Worm (Caenorhabditis elegans) whole organism, early embryonic: Measurements from ENCODE around the gene ten-1.

Source experiments
- F13C5.2 ChIP-seq: sonication (generic microtip); optimal IDR thresholded peaks from 2 replicates; lab custom pipeline; 2017; ENCODE audit warnings: mild to moderate bottlenecking, missing genetic modification characterization, inconsistent platforms, missing compliant biosample characterization
- aly-1 ChIP-seq: sonication (generic microtip); optimal IDR thresholded peaks from 2 replicates; lab custom pipeline; 2016; ENCODE audit warnings: missing genetic modification characterization, missing compliant biosample characterization
- ama-1 ChIP-seq: fragments of 150-350 bp; optimal IDR thresholded peaks from 2 replicates; lab custom pipeline; 2014
- ceh-36 ChIP-seq: sonication (generic microtip); optimal IDR thresholded peaks from 2 replicates; lab custom pipeline; 2016; ENCODE audit warnings: missing genetic modification characterization, inconsistent platforms, missing compliant biosample characterization
- ets-7 ChIP-seq: sonication (generic microtip); optimal IDR thresholded peaks from 2 replicates; lab custom pipeline; 2016; ENCODE audit warnings: missing genotype, missing genetic modification characterization, missing compliant biosample characterization
- flt-1 ChIP-seq: fragments of 200-800 bp; sonication (Bioruptor generic); IDR thresholded peaks from 2 replicates; pipeline ENCODE4 v1.3.6; 2022; ENCODE audit warnings: missing genetic modification characterization, missing compliant biosample characterization
- hmbx-1 ChIP-seq: sonication (generic microtip); optimal IDR thresholded peaks from 2 replicates; lab custom pipeline; 2016; ENCODE audit warnings: mild to moderate bottlenecking, missing genetic modification characterization, missing compliant biosample characterization
- hmg-4 ChIP-seq: fragments of 200-800 bp; sonication (Bioruptor generic); optimal IDR thresholded peaks from 2 replicates; lab custom pipeline; 2018; ENCODE audit warnings: mild to moderate bottlenecking, missing genetic modification characterization, missing compliant biosample characterization
- hnd-1 ChIP-seq: sonication (generic microtip); optimal IDR thresholded peaks from 2 replicates; lab custom pipeline; 2016; ENCODE audit warnings: missing genetic modification characterization, missing compliant biosample characterization
- pes-1 ChIP-seq: fragments of 200-800 bp; sonication (Bioruptor generic); IDR thresholded peaks from 2 replicates; pipeline ENCODE4 v1.3.6; 2022; ENCODE audit warnings: missing genetic modification reagents, missing genetic modification characterization, missing compliant biosample characterization
- scrt-1 ChIP-seq: fragments of 200-800 bp; sonication (Bioruptor generic); IDR thresholded peaks from 2 replicates; pipeline ENCODE4 v1.3.6; 2022; ENCODE audit warnings: missing genetic modification characterization, missing compliant biosample characterization
- sea-1 ChIP-seq: fragments of 200-800 bp; sonication (Bioruptor generic); conservative IDR thresholded peaks from 2 replicates; pipeline ENCODE4 v1.3.6; 2022; ENCODE audit warnings: missing genetic modification characterization, missing compliant biosample characterization
- tbx-11 ChIP-seq: fragments of 200-800 bp; sonication (Bioruptor generic); IDR thresholded peaks from 2 replicates; pipeline ENCODE4 v1.3.6; 2022; ENCODE audit warnings: missing genetic modification characterization, missing compliant biosample characterization
- tra-4 ChIP-seq: sonication (generic microtip); optimal IDR thresholded peaks from 2 replicates; lab custom pipeline; 2017; ENCODE audit warnings: missing genetic modification characterization, missing compliant biosample characterization

DNA sequence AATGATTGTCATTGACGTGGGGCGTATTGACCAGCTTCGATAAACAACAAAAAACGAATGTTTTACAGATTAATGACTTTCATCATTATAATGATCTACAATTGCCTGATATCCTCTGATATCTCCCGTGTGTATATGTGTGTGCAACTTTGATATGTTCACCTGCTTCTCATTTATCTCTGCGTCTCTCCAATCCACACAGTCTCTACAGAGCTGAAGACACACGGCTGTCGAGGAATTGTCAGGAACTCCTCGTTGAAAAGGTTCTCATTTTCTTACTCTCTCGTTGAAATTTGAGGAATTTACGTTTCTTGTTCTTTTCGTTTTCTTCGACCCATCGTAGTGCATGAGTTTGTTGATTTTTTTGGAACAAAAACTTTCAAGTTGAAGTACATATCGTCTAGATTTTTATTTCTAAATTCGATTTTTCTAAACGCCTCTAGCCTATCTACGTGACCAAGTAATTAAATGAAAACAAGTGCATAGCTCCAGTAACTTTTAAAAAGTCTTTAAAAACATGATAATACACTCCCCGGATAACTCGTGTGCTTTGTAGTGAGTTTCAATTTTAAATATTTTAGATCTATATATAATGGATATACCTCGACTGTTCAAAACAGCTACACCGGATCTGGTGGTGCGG lies at the start of gene ten-1:
- TF ChIP-seq tbx-11 (GFP tag; lab: Robert Waterston, UW) (no peak), F13C5.2 (no peak), tra-4 (tag; lab: Kevin White, UChicago) (no peak), hnd-1 (no peak), aly-1 (tag; lab: Kevin White, UChicago) (no peak), hmbx-1 (tag; lab: Kevin White, UChicago) (no peak), flt-1 (GFP tag; lab: Robert Waterston, UW) (no peak), ama-1 (lab: Kevin White, UChicago) (no peak), hmg-4 (GFP tag; lab: Kevin White, UChicago) (no peak), scrt-1 (GFP tag; lab: Robert Waterston, UW) (no peak), sea-1 (GFP tag; lab: Robert Waterston, UW) (no peak), pes-1 (GFP tag; lab: Robert Waterston, UW) (no peak), ceh-36 (tag; lab: Kevin White, UChicago) (no peak), ets-7 (tag; lab: Kevin White, UChicago) (no peak)
